Worm (Caenorhabditis elegans) whole organism, L1 larva: ENCODE data around the gene tbb-1.

Source experiments
- blmp-1 ChIP-seq: fragments of 150-350 bp; optimal IDR thresholded peaks from 2 replicates; lab custom pipeline; 2014; ENCODE audit warnings: missing biosample characterization, missing genetic modification characterization
- dsc-1 ChIP-seq: sonication (generic microtip); optimal IDR thresholded peaks from 2 replicates; lab custom pipeline; 2016; ENCODE audit warnings: mild to moderate bottlenecking, missing genetic modification characterization, missing compliant biosample characterization
- egl-13 ChIP-seq: sonication (generic microtip); optimal IDR thresholded peaks from 2 replicates; lab custom pipeline; 2016; ENCODE audit warnings: missing genotype, missing genetic modification reagents, missing genetic modification characterization, missing compliant biosample characterization
- fos-1 ChIP-seq: fragments of 150-350 bp; optimal IDR thresholded peaks from 2 replicates; lab custom pipeline; 2014; ENCODE audit warnings: missing biosample characterization, missing genetic modification characterization
- lir-3 ChIP-seq: sonication (generic microtip); optimal IDR thresholded peaks from 2 replicates; lab custom pipeline; 2016; ENCODE audit warnings: mild to moderate bottlenecking, missing genetic modification characterization, moderate library complexity, missing compliant biosample characterization; ENCODE audit not compliant: poor library complexity
- mdl-1 ChIP-seq, 2 experiments: fragments of 150-350 bp; optimal IDR thresholded peaks; 2 replicates each; lab custom pipeline; 2014 to 2017; ENCODE audit warnings: missing biosample characterization in 2 of 2, missing genetic modification characterization in 2 of 2, inconsistent platforms in 1 of 2
- mep-1 ChIP-seq: fragments of 150-350 bp; optimal IDR thresholded peaks from 2 replicates; lab custom pipeline; 2014; ENCODE audit warnings: missing biosample characterization, missing genetic modification characterization
- nhr-11 ChIP-seq: fragments of 150-350 bp; optimal IDR thresholded peaks from 2 replicates; lab custom pipeline; 2014; ENCODE audit warnings: missing biosample characterization, missing genetic modification characterization
- nhr-12 ChIP-seq: sonication (generic microtip); optimal IDR thresholded peaks from 2 replicates; lab custom pipeline; 2017; ENCODE audit warnings: missing biosample characterization, missing genetic modification characterization
- nhr-76 ChIP-seq: sonication (generic microtip); optimal IDR thresholded peaks from 2 replicates; lab custom pipeline; 2017; ENCODE audit warnings: missing biosample characterization, missing genetic modification characterization
- sptf-1 ChIP-seq: fragments of 150-350 bp; optimal IDR thresholded peaks from 2 replicates; lab custom pipeline; 2014; ENCODE audit warnings: missing biosample characterization, missing genetic modification characterization
- swsn-7 ChIP-seq: sonication (generic microtip); optimal IDR thresholded peaks from 2 replicates; lab custom pipeline; 2016; ENCODE audit warnings: missing genetic modification characterization, missing compliant biosample characterization
- xbp-1 ChIP-seq: sonication (generic microtip); optimal IDR thresholded peaks from 2 replicates; lab custom pipeline; 2016; ENCODE audit warnings: missing genetic modification characterization, missing compliant biosample characterization
- ztf-11 ChIP-seq, 2 experiments: sonication (generic microtip); optimal IDR thresholded peaks; 2 replicates each; lab custom pipeline; 2016 to 2017; ENCODE audit warnings: missing genetic modification characterization in 2 of 2, missing biosample characterization in 1 of 2, missing compliant biosample characterization in 1 of 2

DNA sequence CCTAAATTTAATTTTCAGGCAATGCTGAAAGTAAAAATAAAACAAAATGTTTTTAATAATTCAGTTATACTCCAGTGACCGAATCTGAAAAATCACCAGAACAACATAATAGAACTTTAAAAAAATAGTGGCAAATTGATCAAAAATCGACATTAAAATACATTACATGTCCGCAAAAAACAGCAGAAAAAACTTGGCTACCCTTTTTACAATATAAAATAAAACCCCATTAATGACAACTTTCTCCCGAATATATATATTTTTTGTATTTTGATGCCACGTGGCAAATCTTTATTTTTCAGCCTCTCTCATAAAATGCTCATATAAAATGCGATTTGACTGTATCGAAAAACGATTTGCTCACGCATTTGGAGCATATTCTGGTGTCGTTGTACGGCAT, 39.3 kb upstream of the tbb-1 start, which contains the start of gene ptr-19:
- TF ChIP-seq swsn-7 (tag; lab: Kevin White, UChicago) (no peak), fos-1 (tag; lab: Kevin White, UChicago) (no peak), lir-3 (tag; lab: Kevin White, UChicago) (no peak), sptf-1 (no peak), mdl-1 (tag; optimal IDR thresholded peaks at IDR 0.05; lab: Kevin White, UChicago) (no peak), mep-1 (tag; lab: Kevin White, UChicago) (no peak), blmp-1 (tag; lab: Kevin White, UChicago) (no peak), nhr-12 (no peak), nhr-76 (tag; lab: Kevin White, UChicago) (no peak), egl-13 (tag; lab: Kevin White, UChicago) (no peak), ztf-11 (tag; optimal IDR thresholded peaks at IDR 0.05; lab: Kevin White, UChicago) (no peak), nhr-11 (tag; lab: Kevin White, UChicago) (no peak), xbp-1 (tag; lab: Kevin White, UChicago) (no peak), dsc-1 (no peak)
